Fruit fly (Drosophila melanogaster) ovary, adult (tissue): Measurements from ENCODE around the gene alien.

Source experiments
- CG17801 ChIP-seq: fragments of 200-800 bp; optimal IDR thresholded peaks from 2 replicates; lab custom pipeline; 2019; ENCODE audit warnings: missing biosample characterization, mild to moderate bottlenecking, missing genetic modification characterization, moderate library complexity; ENCODE audit not compliant: partially characterized antibody

Gene alien

dm6 chr2L:8982584-8983302 lies 14.4 kb downstream of the alien start:
- TF ChIP-seq CG17801: no peak

dm6 chr2L:8980359-8980758 lies 16.8 kb downstream of the alien start, which contains the start of gene CG18662:
TSS of gene CG18662 (plus strand) at chr2L:8980659.
- no peak for TF ChIP-seq CG17801

dm6 chr2L:8975328-8975727 lies 21.9 kb downstream of the alien start, which contains the start of gene CG9541:
TSS of gene CG9541 (minus strand) at chr2L:8975428.
- no peak for TF ChIP-seq CG17801

- no peak for TF ChIP-seq CG17801
These were observed 22.7 kb downstream of the alien start for dm6 chr2L:8974506-8974905.

dm6 chr2L:8972905-8973304 lies 24.3 kb downstream of the alien start:
- TF ChIP-seq CG17801: no peak

dm6 chr2L:8967235-8967634 lies 29.9 kb downstream of the alien start, which contains the start of gene CG18088:
TSS of gene CG18088 (plus strand) at chr2L:8967535.
- TF ChIP-seq CG17801: no peak

dm6 chr2L:8964657-8965056 lies 32.5 kb downstream of the alien start, which contains the start of gene CG32984:
TSS of gene CG32984 (plus strand) at chr2L:8964957.
- no peak for TF ChIP-seq CG17801

dm6 chr2L:8962254-8962653 lies 34.9 kb downstream of the alien start, which contains the start of the genes CG9525 and CG32985:
TSS of gene CG9525 (minus strand) at chr2L:8962354.
TSS of gene CG32985 (plus strand) at chr2L:8962533.
- TF ChIP-seq CG17801: no peak

- TF ChIP-seq CG17801: no peak
These were observed 38.1 kb downstream of the alien start, which contains the start of gene CG31886 for dm6 chr2L:8959001-8959461. TSS of gene CG31886 (minus strand) at chr2L:8959051.

dm6 chr2L:8958046-8958497 lies 39.1 kb downstream of the alien start:
- peak; percentile 84 for TF ChIP-seq CG17801

dm6 chr2L:8957152-8957551 lies 40.0 kb downstream of the alien start:
- TF ChIP-seq CG17801: no peak

dm6 chr2L:8956336-8956726 lies 40.8 kb downstream of the alien start:
- TF ChIP-seq CG17801: no peak

- no peak for TF ChIP-seq CG17801
These were observed 41.4 kb downstream of the alien start for dm6 chr2L:8955597-8956335.

dm6 chr2L:8952194-8953037 lies 44.8 kb downstream of the alien start:
- TF ChIP-seq CG17801: no peak

dm6 chr2L:8951184-8951934 lies 45.8 kb downstream of the alien start, which contains the start of gene C1GalTA:
TSS of gene C1GalTA (minus strand) at chr2L:8951216.
- peak; percentile 99 for TF ChIP-seq CG17801
